Fruit fly (Drosophila melanogaster) whole organism, embryonic: ENCODE data around the gene Gss1.

Experiments used
- Adf1 ChIP-seq: fragments of 200-800 bp; sonication (Bioruptor generic); IDR thresholded peaks from 2 replicates; pipeline ENCODE4 v1.3.6; 2022; ENCODE audit warnings: missing biosample characterization, missing genetic modification characterization
- Atf6 ChIP-seq: fragments of 200-800 bp; sonication (Bioruptor generic); IDR thresholded peaks from 2 replicates; pipeline ENCODE4 v1.3.6; 2022; ENCODE audit warnings: missing biosample characterization, missing genetic modification characterization
- BEAF-32 ChIP-seq: fragments of 200-800 bp; sonication (Bioruptor generic); optimal IDR thresholded peaks from 3 replicates; lab custom pipeline; 2017; ENCODE audit warnings: missing biosample characterization, missing genetic modification characterization, mild to moderate bottlenecking, moderate library complexity, missing genetic modification reagents
- C15 ChIP-seq: fragments of 200-800 bp; sonication (Bioruptor generic); IDR thresholded peaks from 3 replicates; pipeline ENCODE4 v1.3.6; 2022; ENCODE audit warnings: missing biosample characterization, missing genetic modification characterization
- CG10274 ChIP-seq: fragments of 200-800 bp; sonication (Bioruptor generic); optimal IDR thresholded peaks from 3 replicates; lab custom pipeline; 2017; ENCODE audit warnings: missing biosample characterization, mild to moderate bottlenecking, missing genetic modification characterization
- CG10543 ChIP-seq: fragments of 200-800 bp; sonication (Bioruptor generic); optimal IDR thresholded peaks from 3 replicates; lab custom pipeline; 2017; ENCODE audit warnings: missing biosample characterization, mild to moderate bottlenecking, missing genetic modification characterization, moderate library complexity
- CG12219 ChIP-seq: fragments of 200-800 bp; sonication (Bioruptor generic); optimal IDR thresholded peaks from 3 replicates; lab custom pipeline; 2018; ENCODE audit warnings: missing biosample characterization, mild to moderate bottlenecking, missing genetic modification characterization
- CG13624 ChIP-seq: fragments of 200-800 bp; sonication (Bioruptor generic); optimal IDR thresholded peaks from 2 replicates; lab custom pipeline; 2016; ENCODE audit warnings: missing biosample characterization, missing genetic modification characterization
- CG14441 ChIP-seq: fragments of 200-800 bp; sonication (Bioruptor generic); IDR thresholded peaks from 2 replicates; pipeline ENCODE4 v1.3.6; 2022; ENCODE audit warnings: missing biosample characterization, missing genetic modification characterization
- CG14710 ChIP-seq: fragments of 200-800 bp; sonication (Bioruptor generic); optimal IDR thresholded peaks from 3 replicates; lab custom pipeline; 2019; ENCODE audit warnings: missing biosample characterization, mild to moderate bottlenecking, missing genetic modification characterization, moderate library complexity
- CG15073 ChIP-seq: fragments of 200-800 bp; sonication (Bioruptor generic); optimal IDR thresholded peaks from 2 replicates; lab custom pipeline; 2016; ENCODE audit warnings: missing biosample characterization, missing genetic modification characterization
- CG1603 ChIP-seq: fragments of 200-800 bp; sonication (Bioruptor generic); optimal IDR thresholded peaks from 2 replicates; lab custom pipeline; 2019; ENCODE audit warnings: missing biosample characterization, mild to moderate bottlenecking, missing genetic modification characterization, moderate library complexity
- CG16815 ChIP-seq: fragments of 200-800 bp; sonication (Bioruptor generic); optimal IDR thresholded peaks from 3 replicates; lab custom pipeline; 2017; ENCODE audit warnings: missing biosample characterization, mild to moderate bottlenecking, missing genetic modification characterization
- CG17568 ChIP-seq: fragments of 200-800 bp; sonication (Bioruptor generic); optimal IDR thresholded peaks from 2 replicates; lab custom pipeline; 2018; ENCODE audit warnings: missing biosample characterization, mild to moderate bottlenecking, missing genetic modification characterization, moderate library complexity
- CG17912 ChIP-seq: fragments of 200-800 bp; sonication (Bioruptor generic); optimal IDR thresholded peaks from 2 replicates; lab custom pipeline; 2018; ENCODE audit warnings: missing biosample characterization, mild to moderate bottlenecking, missing genetic modification characterization
- CG2889 ChIP-seq: fragments of 200-800 bp; sonication (Bioruptor generic); IDR thresholded peaks from 3 replicates; pipeline ENCODE4 v1.3.6; 2022; ENCODE audit warnings: missing biosample characterization, missing genetic modification characterization
- CG30431 ChIP-seq: fragments of 200-800 bp; sonication (Bioruptor generic); optimal IDR thresholded peaks from 2 replicates; lab custom pipeline; 2017; ENCODE audit warnings: missing biosample characterization, missing genetic modification characterization
- CG33557 ChIP-seq: fragments of 200-800 bp; sonication (Bioruptor generic); optimal IDR thresholded peaks from 2 replicates; lab custom pipeline; 2019; ENCODE audit warnings: missing biosample characterization, mild to moderate bottlenecking, missing genetic modification characterization, moderate library complexity
- CG34224 ChIP-seq: fragments of 200-800 bp; sonication (Bioruptor generic); IDR thresholded peaks from 3 replicates; pipeline ENCODE4 v1.3.6; 2022; ENCODE audit warnings: missing biosample characterization, missing genetic modification characterization; ENCODE audit not compliant: partially characterized antibody
- CG34376 ChIP-seq: fragments of 200-800 bp; sonication (Bioruptor generic); optimal IDR thresholded peaks from 2 replicates; lab custom pipeline; 2018; ENCODE audit warnings: missing biosample characterization, mild to moderate bottlenecking, missing genetic modification characterization
- CG3726 ChIP-seq: fragments of 200-800 bp; sonication (Bioruptor generic); IDR thresholded peaks from 3 replicates; pipeline ENCODE4, ENCODE4 v1.3.6; 2022; ENCODE audit warnings: missing biosample characterization, missing genetic modification characterization
- CG6791 ChIP-seq: fragments of 200-800 bp; sonication (Bioruptor generic); IDR thresholded peaks from 3 replicates; pipeline ENCODE4 v1.3.6; 2022; ENCODE audit warnings: missing biosample characterization, missing genetic modification characterization; ENCODE audit not compliant: partially characterized antibody
- CG9727 ChIP-seq: fragments of 200-800 bp; sonication (Bioruptor generic); optimal IDR thresholded peaks from 3 replicates; lab custom pipeline; 2017; ENCODE audit warnings: missing biosample characterization, mild to moderate bottlenecking, missing genetic modification characterization
- Ets65A ChIP-seq: fragments of 200-800 bp; sonication (Bioruptor generic); peaks from one replicate; lab custom pipeline; 2016; ENCODE audit warnings: missing biosample characterization, missing genetic modification characterization
- HmgD ChIP-seq: fragments of 200-800 bp; sonication (Bioruptor generic); optimal IDR thresholded peaks from 3 replicates; lab custom pipeline; 2016; ENCODE audit warnings: missing biosample characterization, missing genetic modification characterization
- HmgZ ChIP-seq: fragments of 200-800 bp; sonication (Bioruptor generic); optimal IDR thresholded peaks from 2 replicates; lab custom pipeline; 2018; ENCODE audit warnings: missing biosample characterization, mild to moderate bottlenecking, missing genetic modification characterization
- Hmr ChIP-seq: fragments of 200-800 bp; sonication (Bioruptor generic); optimal IDR thresholded peaks from 3 replicates; lab custom pipeline; 2017; ENCODE audit warnings: mild to moderate bottlenecking, missing biosample characterization, missing genetic modification reagents, missing genetic modification characterization
- Hr51 ChIP-seq, 2 experiments: fragments of 200-800 bp; sonication (Bioruptor generic); optimal IDR thresholded peaks; 2 replicates in 1 of 2; 3 replicates in 1 of 2; lab custom pipeline; 2016 to 2018; ENCODE audit warnings: missing biosample characterization in 2 of 2, missing genetic modification characterization in 2 of 2, mild to moderate bottlenecking in 1 of 2, moderate library complexity in 1 of 2
- Nf-YA ChIP-seq: fragments of 200-800 bp; sonication (Bioruptor generic); IDR thresholded peaks from 2 replicates; pipeline ENCODE4 v1.3.6; 2022; ENCODE audit warnings: missing biosample characterization, missing genetic modification characterization
- YL-1 ChIP-seq: fragments of 200-800 bp; sonication (Bioruptor generic); optimal IDR thresholded peaks from 3 replicates; lab custom pipeline; 2017; ENCODE audit warnings: missing biosample characterization, mild to moderate bottlenecking, missing genetic modification characterization
- ap ChIP-seq: fragments of 200-800 bp; sonication (Bioruptor generic); IDR thresholded peaks from 2 replicates; pipeline ENCODE4 v1.3.6; 2022; ENCODE audit warnings: missing biosample characterization, missing genetic modification characterization
- caup ChIP-seq: fragments of 200-800 bp; sonication (Bioruptor generic); optimal IDR thresholded peaks from 3 replicates; lab custom pipeline; 2017; ENCODE audit warnings: missing biosample characterization, mild to moderate bottlenecking, missing genetic modification characterization, moderate library complexity; ENCODE audit not compliant: severe bottlenecking
- chinmo ChIP-seq: fragments of 200-800 bp; sonication (Bioruptor generic); IDR thresholded peaks from 4 replicates; pipeline ENCODE4 v1.3.6; 2022; ENCODE audit warnings: missing biosample characterization, missing genetic modification characterization; ENCODE audit not compliant: partially characterized antibody
- dan ChIP-seq: fragments of 200-800 bp; sonication (Bioruptor generic); IDR thresholded peaks from 2 replicates; pipeline ENCODE4 v1.3.6; 2022; ENCODE audit warnings: missing biosample characterization, missing genetic modification characterization
- danr ChIP-seq: fragments of 200-800 bp; sonication (Bioruptor generic); IDR thresholded peaks from 2 replicates; pipeline ENCODE4 v1.3.6; 2022; ENCODE audit warnings: missing biosample characterization, missing genetic modification characterization
- dmrt11E ChIP-seq: fragments of 200-800 bp; sonication (Bioruptor generic); optimal IDR thresholded peaks from 3 replicates; lab custom pipeline; 2018; ENCODE audit warnings: missing biosample characterization, mild to moderate bottlenecking, missing genetic modification characterization, moderate library complexity
- grn ChIP-seq: fragments of 200-800 bp; sonication (Bioruptor generic); optimal IDR thresholded peaks from 3 replicates; lab custom pipeline; 2017; ENCODE audit warnings: missing biosample characterization, missing genetic modification characterization
- hkb ChIP-seq, 2 experiments: fragments of 200-800 bp in 1 of 2; fragments of >200 bp in 1 of 2; sonication (Bioruptor generic) in 1 of 2; IDR thresholded peaks in 1 of 2; optimal IDR thresholded peaks in 1 of 2; 2 replicates each; pipeline versions ENCODE4 v1.3.6 to Lab custom; 2017 to 2022; ENCODE audit warnings: missing biosample characterization in 1 of 2, missing genetic modification characterization in 1 of 2
- insv ChIP-seq, 2 experiments: fragments of 200-800 bp; sonication (Bioruptor generic); optimal IDR thresholded peaks; 3 replicates each; lab custom pipeline; 2016 to 2018; ENCODE audit warnings: missing biosample characterization in 2 of 2, missing genetic modification characterization in 2 of 2
- kah ChIP-seq: fragments of 200-800 bp; sonication (Bioruptor generic); optimal IDR thresholded peaks from 2 replicates; lab custom pipeline; 2018; ENCODE audit warnings: missing biosample characterization, mild to moderate bottlenecking, missing genetic modification characterization
- lmd ChIP-seq: fragments of 200-800 bp; sonication (Bioruptor generic); IDR thresholded peaks from 2 replicates; pipeline ENCODE4 v1.3.6; 2022; ENCODE audit warnings: missing biosample characterization, missing genetic modification characterization
- nerfin-1 ChIP-seq: fragments of 200-800 bp; sonication (Bioruptor generic); optimal IDR thresholded peaks from 3 replicates; lab custom pipeline; 2019; ENCODE audit warnings: missing biosample characterization, mild to moderate bottlenecking, missing genetic modification characterization, moderate library complexity
- p53 ChIP-seq: fragments of 200-800 bp; sonication (Bioruptor generic); optimal IDR thresholded peaks from 2 replicates; lab custom pipeline; 2016; ENCODE audit warnings: missing biosample characterization, missing genetic modification characterization
- pita ChIP-seq: fragments of 200-800 bp; sonication (Bioruptor generic); optimal IDR thresholded peaks from 2 replicates; lab custom pipeline; 2017; ENCODE audit warnings: missing biosample characterization, mild to moderate bottlenecking, missing genetic modification characterization
- ranshi ChIP-seq: fragments of 200-800 bp; sonication (Bioruptor generic); IDR thresholded peaks from 2 replicates; pipeline ENCODE4 v1.3.6; 2022; ENCODE audit warnings: missing biosample characterization, missing genetic modification characterization
- sd ChIP-seq: fragments of 200-800 bp; sonication (Bioruptor generic); optimal IDR thresholded peaks from 3 replicates; lab custom pipeline; 2018; ENCODE audit warnings: missing biosample characterization, mild to moderate bottlenecking, missing genetic modification characterization, moderate library complexity
- sens ChIP-seq: fragments of 200-800 bp; sonication (Bioruptor generic); peaks from one replicate; lab custom pipeline; 2016; ENCODE audit warnings: missing biosample characterization, missing genetic modification characterization
- stwl ChIP-seq: fragments of 200-800 bp; sonication (Bioruptor generic); optimal IDR thresholded peaks from 3 replicates; lab custom pipeline; 2018; ENCODE audit warnings: missing biosample characterization, mild to moderate bottlenecking, missing genetic modification characterization, moderate library complexity
- trh ChIP-seq: fragments of 200-800 bp; sonication (Bioruptor generic); optimal IDR thresholded peaks from 2 replicates; lab custom pipeline; 2016; ENCODE audit warnings: missing biosample characterization, missing genetic modification characterization
- unpg ChIP-seq: fragments of 200-800 bp; sonication (Bioruptor generic); optimal IDR thresholded peaks from 3 replicates; lab custom pipeline; 2018; ENCODE audit warnings: missing biosample characterization, mild to moderate bottlenecking, missing genetic modification characterization, moderate library complexity
- vnd ChIP-seq: fragments of 200-800 bp; sonication (Bioruptor generic); IDR thresholded peaks from 3 replicates; pipeline ENCODE4 v1.3.6; 2022; ENCODE audit warnings: missing biosample characterization, missing genetic modification characterization; ENCODE audit not compliant: partially characterized antibody

Gene Gss1

dm6 chrX:17872310-17872709 is 17.0 kb upstream of the Gss1 start:
- peak; percentile 80 for TF ChIP-seq sens (GFP tag; lab: Kevin White, UChicago)
- peak; percentile 40 for TF ChIP-seq grn (GFP tag; lab: Kevin White, UChicago)
- TF ChIP-seq CG10543 (GFP tag; lab: Kevin White, UChicago): no peak
- no peak for TF ChIP-seq CG17568 (GFP tag; lab: Kevin White, UChicago)
- TF ChIP-seq Ets65A (GFP tag; lab: Kevin White, UChicago): peak; percentile 56
- TF ChIP-seq CG14710 (tag; lab: Kevin White, UChicago): peak; percentile 11
- TF ChIP-seq caup (GFP tag; lab: Kevin White, UChicago): no peak
- no peak for TF ChIP-seq ranshi (GFP tag; lab: Robert Waterston, UW)
- TF ChIP-seq danr: no peak
- peak; percentile 38 for TF ChIP-seq dmrt11E (tag; lab: Kevin White, UChicago)
- TF ChIP-seq HmgZ (tag; lab: Kevin White, UChicago): no peak
- TF ChIP-seq YL-1 (GFP tag; lab: Kevin White, UChicago): no peak
- TF ChIP-seq unpg (GFP tag; lab: Kevin White, UChicago): no peak
- no peak for TF ChIP-seq trh
- no peak for TF ChIP-seq Hr51 (GFP tag; optimal IDR thresholded peaks at IDR 0.05; lab: Kevin White, UChicago)
- peak; percentile 8 for TF ChIP-seq CG1603 (tag; lab: Kevin White, UChicago)
- TF ChIP-seq CG30431 (GFP tag; lab: Kevin White, UChicago): no peak
- TF ChIP-seq BEAF-32: no peak
- no peak for TF ChIP-seq sd (tag; lab: Kevin White, UChicago)
- no peak for TF ChIP-seq chinmo (GFP tag; lab: Robert Waterston, UW)
- no peak for TF ChIP-seq nerfin-1
- TF ChIP-seq insv (GFP tag; optimal IDR thresholded peaks at IDR 0.05; lab: Kevin White, UChicago): no peak
- TF ChIP-seq vnd (GFP tag; lab: Robert Waterston, UW): no peak
- TF ChIP-seq CG34224: no peak
- TF ChIP-seq CG14441 (GFP tag; lab: Robert Waterston, UW): no peak
- TF ChIP-seq Atf6 (GFP tag; lab: Robert Waterston, UW): no peak
- no peak for TF ChIP-seq Adf1 (GFP tag; lab: Robert Waterston, UW)
- no peak for TF ChIP-seq CG6791 (GFP tag; lab: Robert Waterston, UW)
- no peak for TF ChIP-seq CG10274
- peak; percentile 36 for TF ChIP-seq CG33557 (GFP tag; lab: Kevin White, UChicago)
- no peak for TF ChIP-seq ap (GFP tag; lab: Robert Waterston, UW)
- TF ChIP-seq stwl: no peak
- TF ChIP-seq CG9727 (GFP tag; lab: Kevin White, UChicago): peak; percentile 35
- TF ChIP-seq dan (GFP tag; lab: Robert Waterston, UW): no peak
- TF ChIP-seq p53 (GFP tag; lab: Kevin White, UChicago): no peak
- TF ChIP-seq Hmr (GFP tag; lab: Kevin White, UChicago): no peak
- no peak for TF ChIP-seq Nf-YA (GFP tag; lab: Robert Waterston, UW)
- TF ChIP-seq CG3726 (GFP tag; lab: Robert Waterston, UW): no peak
- TF ChIP-seq CG2889 (GFP tag; lab: Robert Waterston, UW): no peak
- no peak for TF ChIP-seq CG13624 (GFP tag; lab: Kevin White, UChicago)
- TF ChIP-seq CG34376 (GFP tag; lab: Kevin White, UChicago): no peak
- no peak for TF ChIP-seq CG17912 (GFP tag; lab: Kevin White, UChicago)
- TF ChIP-seq CG12219: no peak
- TF ChIP-seq kah (GFP tag; lab: Kevin White, UChicago): no peak
- TF ChIP-seq lmd (GFP tag; lab: Robert Waterston, UW): no peak
- TF ChIP-seq CG16815 (GFP tag; lab: Kevin White, UChicago): no peak
- no peak for TF ChIP-seq CG15073 (GFP tag; lab: Kevin White, UChicago)
- TF ChIP-seq hkb (optimal IDR thresholded peaks at IDR 0.05; lab: Kevin White, UChicago): no peak
- TF ChIP-seq hkb (GFP tag; IDR thresholded peaks at IDR 0.05; lab: Robert Waterston, UW): no peak
- no peak for TF ChIP-seq HmgD (GFP tag; lab: Kevin White, UChicago)
- TF ChIP-seq pita (GFP tag; lab: Kevin White, UChicago): no peak
- TF ChIP-seq C15 (GFP tag; lab: Robert Waterston, UW): no peak
